Fruit fly (Drosophila melanogaster) whole organism, embryonic: ENCODE results near the gene CtBP.

ENCODE experiments used
- Ada2b ChIP-seq: fragments of 200-800 bp; sonication (Bioruptor generic); IDR thresholded peaks from 2 replicates; pipeline ENCODE4 v1.3.6; 2022; ENCODE audit warnings: missing biosample characterization, missing genetic modification characterization
- Bdp1 ChIP-seq: fragments of 200-800 bp; sonication (Bioruptor generic); optimal IDR thresholded peaks from 3 replicates; lab custom pipeline; 2016; ENCODE audit warnings: missing biosample characterization, missing genetic modification characterization
- CG10979 ChIP-seq: fragments of 200-800 bp; sonication (Bioruptor generic); optimal IDR thresholded peaks from 2 replicates; lab custom pipeline; 2018; ENCODE audit warnings: missing biosample characterization, mild to moderate bottlenecking, missing genetic modification characterization, moderate library complexity
- CG11560 ChIP-seq: fragments of 200-800 bp; sonication (Bioruptor generic); IDR thresholded peaks from 3 replicates; pipeline ENCODE4 v1.3.6; 2022; ENCODE audit warnings: missing biosample characterization, missing genetic modification characterization
- CG13775 ChIP-seq: fragments of 200-800 bp; sonication (Bioruptor generic); optimal IDR thresholded peaks from 3 replicates; lab custom pipeline; 2017; ENCODE audit warnings: missing biosample characterization, mild to moderate bottlenecking, missing genetic modification characterization
- CG14014 ChIP-seq: fragments of 200-800 bp; sonication (Bioruptor generic); IDR thresholded peaks from 2 replicates; pipeline ENCODE4 v1.3.6; 2022; ENCODE audit warnings: missing biosample characterization, missing genetic modification characterization
- CG14667 ChIP-seq: fragments of 200-800 bp; sonication (Bioruptor generic); IDR thresholded peaks from 2 replicates; pipeline ENCODE4 v1.3.6; 2022; ENCODE audit warnings: missing biosample characterization, missing genetic modification characterization
- CG2116 ChIP-seq: fragments of 200-800 bp; sonication (Bioruptor generic); optimal IDR thresholded peaks from 3 replicates; lab custom pipeline; 2018; ENCODE audit warnings: missing biosample characterization, mild to moderate bottlenecking, missing genetic modification characterization
- CG32767 ChIP-seq: fragments of 200-800 bp; sonication (Bioruptor generic); IDR thresholded peaks from 2 replicates; pipeline ENCODE4 v1.3.6; 2022; ENCODE audit warnings: missing biosample characterization, missing genetic modification characterization
- CG34224 ChIP-seq: fragments of 200-800 bp; sonication (Bioruptor generic); IDR thresholded peaks from 3 replicates; pipeline ENCODE4 v1.3.6; 2022; ENCODE audit warnings: missing biosample characterization, missing genetic modification characterization; ENCODE audit not compliant: partially characterized antibody
- CG42726 ChIP-seq: fragments of 200-800 bp; sonication (Bioruptor generic); IDR thresholded peaks from 2 replicates; pipeline ENCODE4 v1.3.6; 2022; ENCODE audit warnings: missing biosample characterization, missing genetic modification characterization; ENCODE audit not compliant: partially characterized antibody
- CG4404 ChIP-seq: fragments of 200-800 bp; sonication (Bioruptor generic); IDR thresholded peaks from 2 replicates; pipeline ENCODE4 v1.3.6; 2022; ENCODE audit warnings: missing biosample characterization, missing genetic modification characterization
- CG4617 ChIP-seq: fragments of 200-800 bp; sonication (Bioruptor generic); optimal IDR thresholded peaks from 3 replicates; lab custom pipeline; 2016; ENCODE audit warnings: missing biosample characterization, missing genetic modification characterization, borderline replicate concordance
- CG5180 ChIP-seq: fragments of 200-800 bp; sonication (Bioruptor generic); optimal IDR thresholded peaks from 3 replicates; lab custom pipeline; 2017; ENCODE audit warnings: missing biosample characterization, missing genetic modification characterization, mild to moderate bottlenecking, moderate library complexity, missing genetic modification reagents
- CG7271 ChIP-seq: fragments of 200-800 bp; sonication (Bioruptor generic); optimal IDR thresholded peaks from 2 replicates; lab custom pipeline; 2018; ENCODE audit warnings: missing biosample characterization, mild to moderate bottlenecking, missing genetic modification characterization, moderate library complexity
- CG7556 ChIP-seq: fragments of 200-800 bp; sonication (Bioruptor generic); optimal IDR thresholded peaks from 2 replicates; lab custom pipeline; 2017; ENCODE audit warnings: missing biosample characterization, mild to moderate bottlenecking, missing genetic modification characterization
- CG7987 ChIP-seq: fragments of 200-800 bp; sonication (Bioruptor generic); optimal IDR thresholded peaks from 2 replicates; lab custom pipeline; 2018; ENCODE audit warnings: missing biosample characterization, mild to moderate bottlenecking, missing genetic modification characterization, moderate library complexity
- E2f2 ChIP-seq: fragments of 200-800 bp; sonication (Bioruptor generic); IDR thresholded peaks from 2 replicates; pipeline ENCODE4 v1.3.6; 2022; ENCODE audit warnings: missing biosample characterization, missing genetic modification characterization
- Ets65A ChIP-seq: fragments of 200-800 bp; sonication (Bioruptor generic); peaks from one replicate; lab custom pipeline; 2016; ENCODE audit warnings: missing biosample characterization, missing genetic modification characterization
- HLH4C ChIP-seq: fragments of 200-800 bp; sonication (Bioruptor generic); IDR thresholded peaks from 3 replicates; pipeline ENCODE4 v1.3.6; 2022; ENCODE audit warnings: missing biosample characterization, missing genetic modification characterization; ENCODE audit not compliant: partially characterized antibody
- Hey ChIP-seq: fragments of 200-800 bp; sonication (Bioruptor generic); optimal IDR thresholded peaks from 3 replicates; lab custom pipeline; 2018; ENCODE audit warnings: missing biosample characterization, mild to moderate bottlenecking, missing genetic modification characterization
- HmgZ ChIP-seq: fragments of 200-800 bp; sonication (Bioruptor generic); optimal IDR thresholded peaks from 2 replicates; lab custom pipeline; 2018; ENCODE audit warnings: missing biosample characterization, mild to moderate bottlenecking, missing genetic modification characterization
- MBD-R2 ChIP-seq: fragments of 200-800 bp; sonication (Bioruptor generic); IDR thresholded peaks from 2 replicates; pipeline ENCODE4 v1.3.6; 2022; ENCODE audit warnings: missing biosample characterization, missing genetic modification characterization
- Max ChIP-seq: fragments of 200-800 bp; sonication (Bioruptor generic); optimal IDR thresholded peaks from 2 replicates; lab custom pipeline; 2016; ENCODE audit warnings: missing biosample characterization, mild to moderate bottlenecking, missing genetic modification characterization
- Oaz ChIP-seq: fragments of 200-800 bp; sonication (Bioruptor generic); IDR thresholded peaks from 2 replicates; pipeline ENCODE4 v1.3.6; 2022; ENCODE audit warnings: missing biosample characterization, missing genetic modification characterization
- Oli ChIP-seq: fragments of 200-800 bp; sonication (Bioruptor generic); optimal IDR thresholded peaks from 2 replicates; lab custom pipeline; 2018; ENCODE audit warnings: missing biosample characterization, mild to moderate bottlenecking, missing genetic modification characterization, moderate library complexity
- Poxn ChIP-seq: fragments of 200-800 bp; sonication (Bioruptor generic); IDR thresholded peaks from 2 replicates; pipeline ENCODE4 v1.3.6; 2022; ENCODE audit warnings: missing biosample characterization, missing genetic modification characterization
- Sox102F ChIP-seq: fragments of 200-800 bp; sonication (Bioruptor generic); optimal IDR thresholded peaks from 2 replicates; lab custom pipeline; 2018; ENCODE audit warnings: missing biosample characterization, mild to moderate bottlenecking, missing genetic modification characterization, moderate library complexity
- Spps ChIP-seq: fragments of 200-800 bp; sonication (Bioruptor generic); optimal IDR thresholded peaks from 2 replicates; lab custom pipeline; 2018; ENCODE audit warnings: missing biosample characterization, mild to moderate bottlenecking, missing genetic modification characterization
- Ssrp ChIP-seq: fragments of 200-800 bp; sonication (Bioruptor generic); optimal IDR thresholded peaks from 2 replicates; lab custom pipeline; 2018; ENCODE audit warnings: missing biosample characterization, mild to moderate bottlenecking, missing genetic modification characterization, moderate library complexity
- TFAM ChIP-seq: fragments of 200-800 bp; sonication (Bioruptor generic); optimal IDR thresholded peaks from 2 replicates; lab custom pipeline; 2017; ENCODE audit warnings: missing biosample characterization, missing genetic modification characterization, inconsistent platforms
- ara ChIP-seq: fragments of 200-800 bp; sonication (Bioruptor generic); IDR thresholded peaks from 2 replicates; pipeline ENCODE4 v1.3.6; 2022; ENCODE audit warnings: missing biosample characterization, missing genetic modification characterization
- chif ChIP-seq, 2 experiments: fragments of 200-800 bp; sonication (Bioruptor generic); optimal IDR thresholded peaks; 3 replicates each; lab custom pipeline; 2016; ENCODE audit warnings: missing biosample characterization in 2 of 2, missing genetic modification characterization in 2 of 2
- crc ChIP-seq: fragments of 200-800 bp; sonication (Bioruptor generic); optimal IDR thresholded peaks from 2 replicates; lab custom pipeline; 2016; ENCODE audit warnings: missing biosample characterization, missing genetic modification characterization
- da ChIP-seq: fragments of 200-800 bp; sonication (Bioruptor generic); optimal IDR thresholded peaks from 2 replicates; lab custom pipeline; 2016; ENCODE audit warnings: missing biosample characterization, missing genetic modification characterization
- fd64A ChIP-seq: fragments of 200-800 bp; sonication (Bioruptor generic); optimal IDR thresholded peaks from 3 replicates; lab custom pipeline; 2018; ENCODE audit warnings: missing biosample characterization, mild to moderate bottlenecking, missing genetic modification characterization
- grau ChIP-seq: fragments of 200-800 bp; optimal IDR thresholded peaks from 3 replicates; lab custom pipeline; 2019; ENCODE audit warnings: missing biosample characterization, mild to moderate bottlenecking, missing genetic modification characterization, moderate library complexity
- nau ChIP-seq: fragments of 200-800 bp; sonication (Bioruptor generic); optimal IDR thresholded peaks from 3 replicates; lab custom pipeline; 2017; ENCODE audit warnings: missing biosample characterization, mild to moderate bottlenecking, missing genetic modification characterization, missing genetic modification reagents
- nmo ChIP-seq: fragments of 200-800 bp; sonication (Bioruptor generic); optimal IDR thresholded peaks from 2 replicates; lab custom pipeline; 2018; ENCODE audit warnings: missing biosample characterization, mild to moderate bottlenecking, missing genetic modification characterization, moderate library complexity
- nom ChIP-seq: fragments of 200-800 bp; sonication (Bioruptor generic); optimal IDR thresholded peaks from 2 replicates; lab custom pipeline; 2017; ENCODE audit warnings: missing biosample characterization, missing genetic modification characterization, mild to moderate bottlenecking, moderate library complexity, missing genetic modification reagents
- oc ChIP-seq: fragments of 200-800 bp; sonication (Bioruptor generic); optimal IDR thresholded peaks from 2 replicates; lab custom pipeline; 2018; ENCODE audit warnings: missing biosample characterization, mild to moderate bottlenecking, missing genetic modification characterization, moderate library complexity
- pb ChIP-seq: fragments of 200-800 bp; sonication (Bioruptor generic); optimal IDR thresholded peaks from 3 replicates; lab custom pipeline; 2016; ENCODE audit warnings: missing biosample characterization, missing genetic modification characterization
- pros ChIP-seq: fragments of 200-800 bp; sonication (Bioruptor generic); optimal IDR thresholded peaks from 3 replicates; lab custom pipeline; 2019; ENCODE audit warnings: missing biosample characterization, mild to moderate bottlenecking, missing genetic modification characterization, moderate library complexity
- rib ChIP-seq: fragments of 200-800 bp; sonication (Bioruptor generic); IDR thresholded peaks from 2 replicates; pipeline ENCODE4 v1.3.6; 2022; ENCODE audit warnings: missing biosample characterization, missing genetic modification characterization
- ro ChIP-seq: fragments of 200-800 bp; sonication (Bioruptor generic); IDR thresholded peaks from 2 replicates; pipeline ENCODE4 v1.3.6; 2022; ENCODE audit warnings: missing biosample characterization, missing genetic modification characterization
- sr ChIP-seq: fragments of 200-800 bp; sonication (Bioruptor generic); IDR thresholded peaks from 3 replicates; pipeline ENCODE4 v1.3.6; 2022; ENCODE audit warnings: missing biosample characterization, missing genetic modification characterization
- ssp ChIP-seq: fragments of 200-800 bp; sonication (Bioruptor generic); IDR thresholded peaks from 2 replicates; pipeline ENCODE4 v1.3.6; 2022; ENCODE audit warnings: missing biosample characterization, missing genetic modification characterization
- tap ChIP-seq: fragments of 200-800 bp; optimal IDR thresholded peaks from 3 replicates; lab custom pipeline; 2019; ENCODE audit warnings: missing biosample characterization, mild to moderate bottlenecking, missing genetic modification characterization, moderate library complexity
- tgo ChIP-seq: fragments of 200-800 bp; sonication (Bioruptor generic); IDR thresholded peaks from 3 replicates; pipeline ENCODE4 v1.3.6; 2022; ENCODE audit warnings: missing biosample characterization, missing genetic modification characterization
- toy ChIP-seq: fragments of 200-800 bp; sonication (Bioruptor generic); IDR thresholded peaks from 2 replicates; pipeline ENCODE4 v1.3.6; 2022; ENCODE audit warnings: missing biosample characterization, missing genetic modification characterization

CtBP gene

DNA sequence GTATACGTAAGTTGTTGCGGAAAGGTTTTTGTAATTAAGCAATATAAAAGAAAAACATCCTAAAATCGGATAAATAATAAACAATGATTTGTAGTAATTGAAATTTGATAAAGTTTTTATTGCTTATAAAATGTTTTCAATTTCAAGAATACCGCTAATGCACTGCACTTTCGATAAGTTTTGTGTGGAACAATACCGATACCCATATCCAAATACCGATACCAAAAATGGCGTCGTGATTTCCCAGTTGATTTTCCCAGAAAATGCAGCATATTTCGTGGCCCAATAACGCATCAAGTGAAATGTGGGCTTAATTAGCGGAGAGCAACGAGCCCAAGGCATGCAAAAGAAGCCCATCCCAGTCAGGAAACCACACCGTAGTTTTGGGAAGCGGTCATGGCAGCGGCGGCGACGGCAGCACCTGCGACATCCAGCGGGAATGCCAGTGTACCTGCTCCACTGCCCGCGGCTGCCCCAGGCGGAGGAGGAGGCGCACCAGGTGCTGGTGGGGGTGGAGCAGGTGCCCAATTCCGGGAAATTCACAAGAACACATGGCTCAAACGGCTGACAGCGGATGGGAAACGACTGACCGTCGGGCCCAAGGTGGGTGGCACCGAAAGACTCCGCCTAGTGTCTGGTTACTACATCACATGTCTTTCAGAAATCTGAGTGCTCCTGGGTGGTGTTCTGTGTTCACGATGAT, 25.5 kb upstream of the CtBP start, which contains the start of gene CG31342 (continued):
- TF ChIP-seq ara (no peak), ro (GFP tag; lab: Robert Waterston, UW) (no peak), grau (peak; percentile 70), CG11560 (tag; lab: Robert Waterston, UW) (no peak), CG14014 (GFP tag; lab: Robert Waterston, UW) (peak; percentile 35; the same call in 1 of the 2 replicates), CG7987 (GFP tag; lab: Kevin White, UChicago) (no peak), da (GFP tag; lab: Kevin White, UChicago) (peak; percentile 7), Poxn (no peak), toy (GFP tag; lab: Robert Waterston, UW) (no peak), chif (GFP tag; optimal IDR thresholded peaks at IDR 0.05; lab: Kevin White, UChicago) (peak in 1 of 2 experiments; percentile 23), HLH4C (GFP tag; lab: Robert Waterston, UW) (no peak; the same call in 1 of the 3 replicates), nom (GFP tag; lab: Kevin White, UChicago) (peak; percentile 5), Ets65A (GFP tag; lab: Kevin White, UChicago) (no peak), CG7271 (tag; lab: Kevin White, UChicago) (peak; percentile 50), tap (tag; lab: Kevin White, UChicago) (no peak), rib (GFP tag; lab: Robert Waterston, UW) (no peak), CG13775 (GFP tag; lab: Kevin White, UChicago) (no peak), pb (GFP tag; lab: Kevin White, UChicago) (no peak), CG4404 (GFP tag; lab: Robert Waterston, UW) (no peak), tgo (no peak), CG7556 (GFP tag; lab: Kevin White, UChicago) (no peak), CG32767 (GFP tag; lab: Robert Waterston, UW) (no peak), Oli (tag; lab: Kevin White, UChicago) (no peak), Ssrp (tag; lab: Kevin White, UChicago) (peak; percentile 38), Sox102F (GFP tag; lab: Kevin White, UChicago) (no peak), CG10979 (peak; percentile 61), sr (GFP tag; lab: Robert Waterston, UW) (0 out of 3 replicates have a peak, but pooled peaks have one; percentile 21), ssp (GFP tag; lab: Robert Waterston, UW) (peak; percentile 66), Oaz (GFP tag; lab: Robert Waterston, UW) (no peak), nmo (GFP tag; lab: Kevin White, UChicago) (peak; percentile 68), nau (GFP tag; lab: Kevin White, UChicago) (no peak), Bdp1 (GFP tag; lab: Kevin White, UChicago) (no peak), CG5180 (GFP tag; lab: Kevin White, UChicago) (no peak), MBD-R2 (peak; percentile 50; the same call in 1 of the 2 replicates), HmgZ (tag; lab: Kevin White, UChicago) (peak; percentile 39), Spps (tag; lab: Kevin White, UChicago) (no peak), CG42726 (GFP tag; lab: Robert Waterston, UW) (no peak), CG14667 (GFP tag; lab: Robert Waterston, UW) (no peak), CG34224 (GFP tag; lab: Robert Waterston, UW) (peak; percentile 72), CG4617 (GFP tag; lab: Kevin White, UChicago) (peak; percentile 93), Max (GFP tag; lab: Kevin White, UChicago) (no peak), crc (GFP tag; lab: Kevin White, UChicago) (no peak), fd64A (GFP tag; lab: Kevin White, UChicago) (no peak), Ada2b (no peak), TFAM (GFP tag; lab: Kevin White, UChicago) (no peak), E2f2 (GFP tag; lab: Robert Waterston, UW) (no peak; the same call in 1 of the 2 replicates), CG2116 (peak; percentile 75), oc (tag; lab: Kevin White, UChicago) (no peak), pros (GFP tag; lab: Kevin White, UChicago) (no peak), Hey (tag; lab: Kevin White, UChicago) (no peak)
